Fruit fly (Drosophila melanogaster): ENCODE measurements around the gene Trm7-34.
A peak's percentile ranks its signal among the peaks of the same experiment; 100 is the strongest.

Gene Trm7-34

dm6 chr3R:21151090-21151870 is 17.6 kb upstream of the Trm7-34 start:
- TF ChIP-seq N (GFP tag; optimal IDR thresholded peaks at IDR 0.05) (no peak), lola (GFP tag; optimal IDR thresholded peaks at IDR 0.05) (no peak), Jra (GFP tag; optimal IDR thresholded peaks at IDR 0.05) (peak; percentile 3), br (GFP tag; optimal IDR thresholded peaks at IDR 0.05) (peak; percentile 44), Rel (GFP tag; optimal IDR thresholded peaks at IDR 0.05) (no peak), Rel (tag; optimal IDR thresholded peaks at IDR 0.05) (no peak), Dif (GFP tag; optimal IDR thresholded peaks at IDR 0.05; ENCODE audit: partially characterized antibody) (no peak), brk (GFP tag; optimal IDR thresholded peaks at IDR 0.05) (no peak), fru (GFP tag; optimal IDR thresholded peaks at IDR 0.05) (peak; percentile 19), Vsx2 (GFP tag; optimal IDR thresholded peaks at IDR 0.05; ENCODE audit: partially characterized antibody) (no peak), OdsH (GFP tag; optimal IDR thresholded peaks at IDR 0.05) (peak; percentile 55), rgr (GFP tag; optimal IDR thresholded peaks at IDR 0.05) (peak; percentile 68), usp (GFP tag; optimal IDR thresholded peaks at IDR 0.05) (no peak), dsf (GFP tag; optimal IDR thresholded peaks at IDR 0.05; ENCODE audit: borderline replicate concordance) (no peak), Myc (optimal IDR thresholded peaks at IDR 0.05) (no peak), woc (GFP tag; optimal IDR thresholded peaks at IDR 0.05) (no peak), dl (GFP tag; optimal IDR thresholded peaks at IDR 0.05; ENCODE audit: insufficient read depth in 1 of 2, partially characterized antibody in 2 of 2) (no peak), Hr78 (GFP tag; optimal IDR thresholded peaks at IDR 0.05) (no peak), Hnf4 (GFP tag; optimal IDR thresholded peaks at IDR 0.05) (peak; percentile 44), sv (GFP tag; optimal IDR thresholded peaks at IDR 0.05) (no peak), Sp1 (GFP tag; optimal IDR thresholded peaks at IDR 0.05) (peak; percentile 61), Mio (GFP tag; optimal IDR thresholded peaks at IDR 0.05) (no peak), jim (GFP tag; optimal IDR thresholded peaks at IDR 0.05) (no peak), HLH106 (tag; optimal IDR thresholded peaks at IDR 0.05) (peak; percentile 53), h (GFP tag; optimal IDR thresholded peaks at IDR 0.05) (peak; percentile 66), GATAd (GFP tag; optimal IDR thresholded peaks at IDR 0.05) (no peak), foxo (GFP tag; optimal IDR thresholded peaks at IDR 0.05) (peak in 1 of 2 experiments; percentile 29), ey (GFP tag; optimal IDR thresholded peaks at IDR 0.05) (peak; percentile 41), psq (GFP tag; optimal IDR thresholded peaks at IDR 0.05) (peak; percentile 39)

dm6 chr3R:21150090-21150489 is 16.4 kb upstream of the Trm7-34 start:
- TF ChIP-seq Jra (GFP tag; optimal IDR thresholded peaks at IDR 0.05) (no peak), Mio (GFP tag; optimal IDR thresholded peaks at IDR 0.05) (no peak), Abd-B (GFP tag; optimal IDR thresholded peaks at IDR 0.05) (no peak), Vsx2 (GFP tag; optimal IDR thresholded peaks at IDR 0.05; ENCODE audit: partially characterized antibody) (no peak), sage (GFP tag; optimal IDR thresholded peaks at IDR 0.05) (no peak), ey (GFP tag; optimal IDR thresholded peaks at IDR 0.05) (no peak), Hr78 (GFP tag; optimal IDR thresholded peaks at IDR 0.05) (no peak), Hnf4 (GFP tag; optimal IDR thresholded peaks at IDR 0.05) (peak; percentile 28), Rel (GFP tag; optimal IDR thresholded peaks at IDR 0.05) (no peak), Rel (tag; optimal IDR thresholded peaks at IDR 0.05) (peak; percentile 42), Dif (GFP tag; optimal IDR thresholded peaks at IDR 0.05; ENCODE audit: partially characterized antibody) (no peak), br (GFP tag; optimal IDR thresholded peaks at IDR 0.05) (peak; percentile 50), Dfd (GFP tag; optimal IDR thresholded peaks at IDR 0.05) (no peak), usp (GFP tag; optimal IDR thresholded peaks at IDR 0.05) (no peak), jim (GFP tag; optimal IDR thresholded peaks at IDR 0.05) (no peak), woc (GFP tag; optimal IDR thresholded peaks at IDR 0.05) (no peak), HLH106 (tag; optimal IDR thresholded peaks at IDR 0.05) (no peak), sv (GFP tag; optimal IDR thresholded peaks at IDR 0.05) (no peak), fru (GFP tag; optimal IDR thresholded peaks at IDR 0.05) (peak; percentile 3), Hr83 (GFP tag; optimal IDR thresholded peaks at IDR 0.05; ENCODE audit: poor library complexity, severe bottlenecking) (no peak), Sp1 (GFP tag; optimal IDR thresholded peaks at IDR 0.05) (peak; percentile 17), CG32264 (GFP tag; optimal IDR thresholded peaks at IDR 0.05) (no peak), dmrt93B (GFP tag; optimal IDR thresholded peaks at IDR 0.05) (no peak), N (GFP tag; optimal IDR thresholded peaks at IDR 0.05) (no peak), h (GFP tag; optimal IDR thresholded peaks at IDR 0.05) (peak; percentile 39), CG9705 (GFP tag; optimal IDR thresholded peaks at IDR 0.05) (no peak), dl (GFP tag; optimal IDR thresholded peaks at IDR 0.05; ENCODE audit: insufficient read depth in 1 of 2, partially characterized antibody in 2 of 2) (no peak), brk (GFP tag; optimal IDR thresholded peaks at IDR 0.05) (no peak), dsf (GFP tag; optimal IDR thresholded peaks at IDR 0.05; ENCODE audit: borderline replicate concordance) (no peak), CrebA (GFP tag; optimal IDR thresholded peaks at IDR 0.05; ENCODE audit: borderline replicate concordance) (peak; percentile 15), GATAd (GFP tag; optimal IDR thresholded peaks at IDR 0.05) (no peak), foxo (GFP tag; optimal IDR thresholded peaks at IDR 0.05) (no peak), tai (GFP tag; optimal IDR thresholded peaks at IDR 0.05) (no peak), psq (GFP tag; optimal IDR thresholded peaks at IDR 0.05) (no peak), Myc (optimal IDR thresholded peaks at IDR 0.05) (no peak), pan (optimal IDR thresholded peaks at IDR 0.05) (no peak), rgr (GFP tag; optimal IDR thresholded peaks at IDR 0.05) (peak; percentile 4), lola (GFP tag; optimal IDR thresholded peaks at IDR 0.05) (no peak), OdsH (GFP tag; optimal IDR thresholded peaks at IDR 0.05) (no peak)
